Worm (Caenorhabditis elegans): ENCODE measurements around the gene cash-1.

DNA sequence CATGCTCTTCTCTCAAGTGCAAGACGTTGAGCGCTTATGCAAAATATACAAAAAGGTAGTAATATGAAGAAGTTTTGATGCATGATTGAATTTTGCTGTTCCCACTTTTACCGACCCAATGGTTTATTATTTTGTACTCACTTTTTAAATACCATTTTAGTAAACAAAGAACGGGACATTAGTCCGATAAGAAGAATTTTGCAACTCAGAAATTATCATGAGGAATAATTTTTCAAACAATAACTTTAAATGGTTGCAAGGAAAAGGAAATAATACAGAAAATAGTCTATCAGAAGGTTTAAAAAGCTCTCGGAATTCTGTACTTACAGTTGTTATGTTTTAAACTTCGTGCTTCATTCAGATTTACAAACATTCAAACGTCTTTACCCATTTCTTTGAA lies 52.5 kb downstream of the cash-1 start, which contains the start of gene F15H10.9:
- TF ChIP-seq zip-2 (tag; optimal IDR thresholded peaks at IDR 0.05) (no peak), sdz-12 (GFP tag; optimal IDR thresholded peaks at IDR 0.05) (no peak)
